Worm (Caenorhabditis elegans) whole organism, L3 larva: ENCODE measurements around the gene T28A11.20.

Experiments used
- ama-1 ChIP-seq: fragments of 150-350 bp; optimal IDR thresholded peaks from 2 replicates; lab custom pipeline; 2018
- ceh-16 ChIP-seq: sonication (generic microtip); optimal IDR thresholded peaks from 2 replicates; lab custom pipeline; 2017; ENCODE audit warnings: missing biosample characterization, missing genetic modification characterization
- elt-1 ChIP-seq: fragments of 150-350 bp; optimal IDR thresholded peaks from 2 replicates; lab custom pipeline; 2014; ENCODE audit warnings: missing biosample characterization, missing genetic modification characterization
- pha-4 ChIP-seq: fragments of 150-350 bp; optimal IDR thresholded peaks from 2 replicates; lab custom pipeline; 2014; ENCODE audit warnings: missing biosample characterization, missing genetic modification reagents, missing genetic modification characterization
- unc-62 ChIP-seq: fragments of 150-350 bp; sonication (generic microtip); optimal IDR thresholded peaks from 4 replicates; lab custom pipeline; 2014; ENCODE audit warnings: missing biosample characterization, missing genetic modification reagents, missing genetic modification characterization
- ztf-11 ChIP-seq: fragments of 150-350 bp; optimal IDR thresholded peaks from 2 replicates; lab custom pipeline; 2014; ENCODE audit warnings: missing biosample characterization, missing genetic modification characterization

DNA sequence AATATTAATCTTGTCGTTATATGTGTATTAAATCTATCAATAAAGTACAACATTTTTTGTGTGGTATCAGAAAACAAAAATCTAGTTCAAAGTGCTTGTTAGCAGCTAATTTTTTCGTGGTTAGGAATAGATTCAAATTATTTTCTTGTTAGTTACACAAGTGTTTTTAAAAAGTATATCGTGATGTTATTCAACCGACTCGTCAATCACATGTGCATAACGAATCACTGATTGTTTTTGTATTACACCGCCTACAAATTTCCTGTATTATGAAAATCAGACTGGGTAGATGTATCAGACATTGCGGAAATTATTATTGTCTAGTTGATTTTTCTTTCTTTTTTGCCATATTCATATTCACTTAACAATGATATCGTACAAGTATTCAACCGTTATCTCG is 9.9 kb upstream of the T28A11.20 start, which contains the start of gene str-64:
- TF ChIP-seq ztf-11 (tag; lab: Kevin White, UChicago) (no peak), elt-1 (tag; lab: Kevin White, UChicago) (no peak), pha-4 (no peak), ama-1 (lab: Kevin White, UChicago) (no peak), unc-62 (GFP tag; lab: Kevin White, UChicago) (no peak), ceh-16 (tag; lab: Kevin White, UChicago) (no peak)
